Worm (Caenorhabditis elegans): Measurements from ENCODE around the gene ZK616.3.

Gene ZK616.3

DNA sequence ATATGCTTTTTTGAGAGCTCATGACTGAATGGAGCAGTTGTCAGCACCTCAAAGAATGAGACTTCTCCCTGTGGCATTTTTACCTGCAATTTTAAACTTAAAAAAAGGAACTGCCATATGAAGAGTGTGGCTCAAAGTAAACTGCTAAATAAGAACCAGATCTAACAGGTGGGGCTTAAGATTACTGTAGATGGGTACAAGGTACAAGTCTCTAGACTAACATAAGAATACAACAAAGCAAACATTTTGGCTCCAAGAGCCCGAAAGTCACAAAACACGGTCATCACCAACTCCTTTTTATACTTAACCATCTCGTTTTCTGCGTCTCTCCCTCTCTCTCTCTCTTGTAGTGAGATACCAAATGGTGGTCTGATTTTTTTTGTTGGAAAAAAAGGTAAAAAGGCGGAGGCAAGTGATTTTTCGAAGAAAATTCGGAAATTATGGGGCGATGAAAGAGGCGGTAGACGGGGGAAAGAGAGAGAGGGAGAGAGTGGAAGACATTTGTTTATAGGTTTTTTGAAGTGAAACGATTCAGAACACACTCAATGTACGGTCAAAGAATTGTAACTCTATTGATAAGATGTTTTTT is 8.3 kb upstream of the ZK616.3 start, which contains the start of gene elo-6:
elo-6 (minus strand) TSS at position 83 of the 589 bp plus-strand sequence.
- no peak for TF ChIP-seq lin-39 (tag; optimal IDR thresholded peaks at IDR 0.05)
- TF ChIP-seq aha-1 (tag), result no peak
- peak; percentile 12 for TF ChIP-seq nhr-48 (tag; optimal IDR thresholded peaks at IDR 0.05)
- peak; percentile 71 for TF ChIP-seq nhr-10 (tag; optimal IDR thresholded peaks at IDR 0.05)
- peak in 1 of 2 experiments; percentile 45 for TF ChIP-seq lsy-2 (tag; optimal IDR thresholded peaks at IDR 0.05)
- TF ChIP-seq Y48G9A.11 (GFP tag; IDR thresholded peaks at IDR 0.05), result no peak
- peak; percentile 15 for TF ChIP-seq mes-2 (tag; optimal IDR thresholded peaks at IDR 0.05; ENCODE audit: poor library complexity, severe bottlenecking)
- 0 out of 2 replicates have a peak, but pooled peaks have one; percentile 7 for TF ChIP-seq tra-1 (GFP tag; IDR thresholded peaks at IDR 0.05)
- peak; percentile 4 for TF ChIP-seq hlh-30 (tag; optimal IDR thresholded peaks at IDR 0.05; ENCODE audit: insufficient read depth)
- TF ChIP-seq sdz-12 (GFP tag; optimal IDR thresholded peaks at IDR 0.05), result no peak
- peak; percentile 58; the same call in 1 of the 2 replicates for TF ChIP-seq lin-1 (GFP tag; IDR thresholded peaks at IDR 0.05)
- TF ChIP-seq gei-8 (GFP tag; optimal IDR thresholded peaks at IDR 0.05), result no peak
- TF ChIP-seq D1046.2 (GFP tag; IDR thresholded peaks at IDR 0.05), result no peak
- peak; percentile 90 for TF ChIP-seq php-3 (GFP tag; IDR thresholded peaks at IDR 0.05)
- TF ChIP-seq ztf-7 (tag; optimal IDR thresholded peaks at IDR 0.05), result no peak
- no peak for TF ChIP-seq ZK546.5 (tag; optimal IDR thresholded peaks at IDR 0.05)
- peak; percentile 67 for TF ChIP-seq dmd-6 (GFP tag; IDR thresholded peaks at IDR 0.05)
- no peak for TF ChIP-seq zip-11 (GFP tag; IDR thresholded peaks at IDR 0.05)
- TF ChIP-seq madf-9 (GFP tag; conservative IDR thresholded peaks at IDR 0.05), result 0 out of 2 replicates have a peak, but pooled peaks have one; percentile 20
- TF ChIP-seq nhr-102 (tag; optimal IDR thresholded peaks at IDR 0.05), result peak; percentile 46
- TF ChIP-seq mep-1 (tag; optimal IDR thresholded peaks at IDR 0.05), result peak; percentile 63
- TF ChIP-seq dve-1 (tag; optimal IDR thresholded peaks at IDR 0.05; ENCODE audit: insufficient read depth), result peak; percentile 75
- TF ChIP-seq ama-1 (optimal IDR thresholded peaks at IDR 0.05), result peak; percentile 73
- TF ChIP-seq hif-1 (tag; optimal IDR thresholded peaks at IDR 0.05), result no peak
- peak; percentile 79 for TF ChIP-seq hlh-11 (tag; optimal IDR thresholded peaks at IDR 0.05)
- no peak for TF ChIP-seq cey-2 (tag; optimal IDR thresholded peaks at IDR 0.05; ENCODE audit: borderline replicate concordance, insufficient read depth)
- TF ChIP-seq lir-3 (tag; optimal IDR thresholded peaks at IDR 0.05), result no peak
- peak; percentile 66 for TF ChIP-seq pqm-1 (tag; optimal IDR thresholded peaks at IDR 0.05)
- no peak for TF ChIP-seq nhr-42 (GFP tag; IDR thresholded peaks at IDR 0.05)
- TF ChIP-seq nhr-77 (tag; optimal IDR thresholded peaks at IDR 0.05), result peak; percentile 68
- TF ChIP-seq daf-16 (GFP tag; optimal IDR thresholded peaks at IDR 0.05), result peak in 1 of 2 experiments; percentile 59
- TF ChIP-seq daf-16 (tag; optimal IDR thresholded peaks at IDR 0.05), result peak; percentile 88
- no peak for TF ChIP-seq set-16 (GFP tag; IDR thresholded peaks at IDR 0.05)
- TF ChIP-seq lin-38 (GFP tag; IDR thresholded peaks at IDR 0.05), result 0 out of 2 replicates have a peak, but pooled peaks have one; percentile 10
- TF ChIP-seq nhr-28 (tag; optimal IDR thresholded peaks at IDR 0.05), result peak; percentile 93
- TF ChIP-seq daf-12 (tag; optimal IDR thresholded peaks at IDR 0.05), result no peak

DNA sequence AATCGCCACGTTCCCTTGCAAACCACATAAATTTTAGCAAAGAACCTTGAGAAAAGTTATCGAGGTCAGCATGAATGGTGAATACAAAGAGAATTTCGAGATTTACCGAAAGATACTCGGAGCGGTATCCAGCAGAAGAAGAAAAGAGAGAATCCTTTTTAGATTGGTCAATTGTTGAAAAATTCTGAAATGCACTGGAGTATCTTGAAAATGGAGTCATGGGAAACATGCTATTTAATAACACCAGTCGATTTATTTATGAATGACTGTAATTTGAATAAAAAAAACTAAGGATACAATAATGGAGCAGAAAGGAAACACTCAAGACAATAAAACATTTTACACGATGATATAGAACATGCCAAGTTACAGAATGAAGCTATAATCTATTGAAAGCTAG is 6.9 kb upstream of the ZK616.3 start:
- TF ChIP-seq nhr-111 (GFP tag; optimal IDR thresholded peaks at IDR 0.05) (no peak), madf-5 (GFP tag; IDR thresholded peaks at IDR 0.05) (0 out of 4 replicates have a peak, but pooled peaks of 1 of the 2 experiments have one; percentile 26), zip-11 (GFP tag; IDR thresholded peaks at IDR 0.05) (no peak), Y48G9A.11 (GFP tag; IDR thresholded peaks at IDR 0.05) (peak; percentile 42; the same call in 1 of the 2 replicates), duxl-1 (tag; optimal IDR thresholded peaks at IDR 0.05; ENCODE audit: poor library complexity) (no peak), ZK337.2 (GFP tag; IDR thresholded peaks at IDR 0.05) (no peak), hmg-1.1 (GFP tag; IDR thresholded peaks at IDR 0.05) (no peak), snpc-4 (tag; optimal IDR thresholded peaks at IDR 0.05) (no peak), mdt-29 (GFP tag; IDR thresholded peaks at IDR 0.05) (no peak), nhr-48 (tag; optimal IDR thresholded peaks at IDR 0.05) (no peak), lin-38 (GFP tag; IDR thresholded peaks at IDR 0.05) (0 out of 2 replicates have a peak, but pooled peaks have one; percentile 22), snpc-1.2 (GFP tag; IDR thresholded peaks at IDR 0.05) (peak; percentile 84), F10B5.3 (tag; optimal IDR thresholded peaks at IDR 0.05) (no peak), F49E8.2 (tag; optimal IDR thresholded peaks at IDR 0.05; ENCODE audit: borderline replicate concordance) (peak; percentile 56), T20F7.1 (GFP tag; optimal IDR thresholded peaks at IDR 0.05) (no peak), aha-1 (tag) (peak; percentile 85), lin-29 (GFP tag; IDR thresholded peaks at IDR 0.05) (no peak), Y105C5A.15 (GFP tag; IDR thresholded peaks at IDR 0.05) (no peak)

All from whole organism, L4 larva.